Fruit fly (Drosophila melanogaster): ENCODE data around the gene Shmt.

DNA sequence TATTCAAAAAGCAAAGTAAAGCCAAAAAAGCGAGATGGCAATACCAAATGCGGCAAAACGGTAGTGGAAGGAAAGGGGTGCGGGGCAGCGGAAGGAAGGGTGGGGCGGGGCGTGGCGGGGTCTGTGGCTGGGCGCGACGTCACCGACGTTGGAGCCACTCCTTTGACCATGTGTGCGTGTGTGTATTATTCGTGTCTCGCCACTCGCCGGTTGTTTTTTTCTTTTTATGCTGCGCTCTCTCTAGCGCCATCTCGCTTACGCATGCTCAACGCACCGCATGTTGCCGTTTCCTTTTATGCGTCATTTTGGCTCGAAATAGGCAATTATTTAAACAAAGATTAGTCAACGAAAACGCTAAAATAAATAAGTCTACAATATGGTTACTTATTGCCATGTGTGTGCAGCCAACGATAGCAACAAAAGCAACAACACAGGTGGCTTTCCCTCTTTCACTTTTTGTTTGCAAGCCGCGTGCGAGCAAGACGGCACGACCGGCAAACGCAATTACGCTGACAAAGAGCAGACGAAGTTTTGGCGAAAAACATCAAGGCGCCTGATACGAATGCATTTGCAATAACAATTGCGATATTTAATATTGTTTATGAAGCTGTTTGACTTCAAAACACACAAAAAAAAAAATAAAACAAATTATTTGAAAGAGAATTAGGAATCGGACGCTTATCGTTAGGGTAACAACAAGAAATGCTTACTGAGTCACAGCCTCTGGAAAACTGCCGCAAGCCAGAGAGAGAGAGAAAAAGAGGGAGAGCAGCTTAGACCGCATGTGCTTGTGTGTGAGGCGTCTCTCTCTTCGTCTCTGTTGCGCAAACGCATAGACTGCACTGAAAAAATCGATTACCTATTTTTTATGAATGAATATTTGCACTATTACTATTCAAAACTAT, 17.1 kb downstream of the Shmt start:
- TF ChIP-seq CG13204 (GFP tag; optimal IDR thresholded peaks at IDR 0.05) (peak; percentile 81), CG15710 (tag; optimal IDR thresholded peaks at IDR 0.05) (peak; percentile 29), CG12605 (GFP tag; IDR thresholded peaks at IDR 0.05) (peak; percentile 30; the same call in 1 of the 2 replicates), rn (GFP tag; IDR thresholded peaks at IDR 0.05) (no peak), gl (tag; optimal IDR thresholded peaks at IDR 0.05) (peak; percentile 30), Snoo (tag; optimal IDR thresholded peaks at IDR 0.05) (peak; percentile 40), Pif1B (GFP tag; optimal IDR thresholded peaks at IDR 0.05) (no peak), fd96Ca (GFP tag; IDR thresholded peaks at IDR 0.05) (peak; percentile 58; the same call in 1 of the 3 replicates), D1 (tag; optimal IDR thresholded peaks at IDR 0.05) (no peak), CG9948 (tag; optimal IDR thresholded peaks at IDR 0.05) (no peak), CG4496 (GFP tag; IDR thresholded peaks at IDR 0.05) (peak; percentile 74)

Measured in whole organism, pupa.